Worm (Caenorhabditis elegans): Measurements from ENCODE around the gene ears-2.
A peak's percentile ranks its signal among the peaks of the same experiment; 100 is the strongest.

Gene ears-2

ce11 chrIV:372146-372789 is 18.0 kb downstream of the ears-2 start:
- TF ChIP-seq cog-1 (tag; optimal IDR thresholded peaks at IDR 0.05) (peak; percentile 22), tab-1 (GFP tag; IDR thresholded peaks at IDR 0.05) (no peak), klf-2 (GFP tag; conservative IDR thresholded peaks at IDR 0.05) (no peak), ztf-23 (GFP tag; IDR thresholded peaks at IDR 0.05) (0 out of 2 replicates have a peak, but pooled peaks have one; percentile 47), ztf-29 (GFP tag; IDR thresholded peaks at IDR 0.05) (no peak), ref-1 (GFP tag; conservative IDR thresholded peaks at IDR 0.05) (no peak), med-1 (GFP tag; optimal IDR thresholded peaks at IDR 0.05; ENCODE audit: insufficient read depth) (no peak), T22C8.4 (GFP tag; IDR thresholded peaks at IDR 0.05) (no peak), flt-1 (GFP tag; IDR thresholded peaks at IDR 0.05) (peak; percentile 21; the same call in 1 of the 2 replicates)

DNA sequence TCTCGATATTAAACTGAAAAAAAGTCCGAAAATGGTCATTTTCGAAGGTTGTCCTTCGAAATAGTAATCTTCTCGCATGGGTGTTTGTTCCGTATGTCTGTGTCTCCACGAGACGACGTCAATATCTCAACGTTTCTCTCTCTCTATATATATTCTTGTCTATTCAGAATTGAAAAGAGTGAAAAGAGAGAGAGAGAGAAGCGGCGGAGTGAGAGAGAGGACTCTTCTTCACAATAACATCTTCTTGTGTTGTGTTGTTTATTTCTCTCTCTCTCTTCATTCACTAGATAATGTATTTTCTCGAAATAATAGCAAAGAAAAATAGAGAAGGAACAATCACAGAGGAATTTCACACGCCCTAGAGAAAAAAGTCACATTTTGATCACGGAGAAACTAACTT is 23.9 kb downstream of the ears-2 start:
- TF ChIP-seq med-1 (GFP tag; optimal IDR thresholded peaks at IDR 0.05; ENCODE audit: insufficient read depth) (no peak), cog-1 (tag; optimal IDR thresholded peaks at IDR 0.05) (peak; percentile 25)

DNA sequence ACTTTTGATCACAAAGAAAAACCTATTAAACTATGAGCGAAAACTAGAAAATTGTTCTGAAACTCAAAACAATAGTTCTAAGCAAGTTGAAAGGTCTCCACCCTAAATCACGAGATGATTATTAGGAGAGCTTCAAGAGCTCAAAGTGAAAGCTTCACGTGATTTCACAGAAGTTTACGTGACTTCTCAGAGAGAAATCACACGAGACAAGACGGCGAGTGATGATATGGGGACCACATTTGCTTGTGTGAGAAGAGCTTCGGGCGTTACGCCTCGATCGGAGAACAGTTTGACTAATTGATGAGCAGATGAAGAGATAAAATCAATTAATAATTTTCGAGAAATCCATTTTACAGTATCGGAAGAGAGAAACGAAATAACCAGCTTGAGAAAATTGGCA is 25.3 kb downstream of the ears-2 start:
- no peak for TF ChIP-seq ref-1 (GFP tag; conservative IDR thresholded peaks at IDR 0.05)
- no peak for TF ChIP-seq med-1 (GFP tag; optimal IDR thresholded peaks at IDR 0.05; ENCODE audit: insufficient read depth)
- TF ChIP-seq tab-1 (GFP tag; IDR thresholded peaks at IDR 0.05): no peak
- no peak for TF ChIP-seq T22C8.4 (GFP tag; IDR thresholded peaks at IDR 0.05)
- no peak for TF ChIP-seq klf-2 (GFP tag; conservative IDR thresholded peaks at IDR 0.05)

DNA sequence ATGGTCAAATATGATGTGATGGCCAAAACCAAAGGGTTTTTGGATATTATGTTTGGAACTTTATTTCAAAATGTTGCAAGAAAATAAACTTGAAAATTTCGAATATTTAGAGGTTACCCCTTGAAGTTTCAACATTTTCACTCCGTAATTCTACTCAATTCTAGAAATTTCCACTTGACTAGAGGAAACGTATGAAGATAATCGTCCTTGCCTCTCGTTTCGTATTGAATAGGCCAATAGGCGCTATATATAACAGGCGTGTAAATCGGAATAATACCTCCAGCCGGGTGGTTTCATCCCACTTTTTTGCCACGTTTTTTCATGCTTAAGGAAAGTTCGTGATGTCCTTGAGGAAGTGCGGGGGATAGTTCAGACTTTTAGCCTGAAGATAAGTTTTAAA is 47.0 kb downstream of the ears-2 start:
- TF ChIP-seq cog-1 (tag; optimal IDR thresholded peaks at IDR 0.05) (no peak), ztf-29 (GFP tag; IDR thresholded peaks at IDR 0.05) (no peak), klf-2 (GFP tag; conservative IDR thresholded peaks at IDR 0.05) (no peak), med-1 (GFP tag; optimal IDR thresholded peaks at IDR 0.05; ENCODE audit: insufficient read depth) (no peak), tab-1 (GFP tag; IDR thresholded peaks at IDR 0.05) (no peak), ref-1 (GFP tag; conservative IDR thresholded peaks at IDR 0.05) (no peak), ztf-23 (GFP tag; IDR thresholded peaks at IDR 0.05) (no peak), T22C8.4 (GFP tag; IDR thresholded peaks at IDR 0.05) (no peak)

DNA sequence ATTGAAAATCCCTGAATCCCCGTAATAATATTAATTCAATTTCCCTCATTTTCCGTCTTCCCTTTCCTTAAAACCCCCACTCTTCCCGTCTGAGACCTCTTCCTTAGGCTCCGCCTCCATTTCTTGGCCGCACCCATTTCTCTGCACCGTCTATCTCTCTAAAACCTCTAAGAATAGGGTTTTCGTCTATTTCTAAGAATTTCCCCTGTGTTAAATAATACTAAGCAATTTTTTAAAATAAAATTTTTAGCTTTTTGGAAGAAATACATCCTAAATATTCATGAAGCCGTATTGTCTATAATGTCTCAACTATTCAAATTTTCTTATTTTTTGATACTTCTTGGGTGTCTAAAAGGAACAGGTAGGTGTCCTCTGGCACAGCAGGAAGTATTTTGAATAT is 50.8 kb downstream of the ears-2 start, which contains the start of gene cdh-8:
Gene cdh-8 (plus strand): TSS at position 301 of the 400 bp plus-strand sequence.
- no peak for TF ChIP-seq klf-2 (GFP tag; conservative IDR thresholded peaks at IDR 0.05)
- no peak for TF ChIP-seq tab-1 (GFP tag; IDR thresholded peaks at IDR 0.05)
- no peak for TF ChIP-seq med-1 (GFP tag; optimal IDR thresholded peaks at IDR 0.05; ENCODE audit: insufficient read depth)
- no peak for TF ChIP-seq ztf-29 (GFP tag; IDR thresholded peaks at IDR 0.05)
- TF ChIP-seq flt-1 (GFP tag; IDR thresholded peaks at IDR 0.05): no peak
- no peak for TF ChIP-seq ref-1 (GFP tag; conservative IDR thresholded peaks at IDR 0.05)
- TF ChIP-seq ztf-23 (GFP tag; IDR thresholded peaks at IDR 0.05): no peak
